Worm (Caenorhabditis elegans): ENCODE data around the gene R05G6.10.

R05G6.10 gene

DNA sequence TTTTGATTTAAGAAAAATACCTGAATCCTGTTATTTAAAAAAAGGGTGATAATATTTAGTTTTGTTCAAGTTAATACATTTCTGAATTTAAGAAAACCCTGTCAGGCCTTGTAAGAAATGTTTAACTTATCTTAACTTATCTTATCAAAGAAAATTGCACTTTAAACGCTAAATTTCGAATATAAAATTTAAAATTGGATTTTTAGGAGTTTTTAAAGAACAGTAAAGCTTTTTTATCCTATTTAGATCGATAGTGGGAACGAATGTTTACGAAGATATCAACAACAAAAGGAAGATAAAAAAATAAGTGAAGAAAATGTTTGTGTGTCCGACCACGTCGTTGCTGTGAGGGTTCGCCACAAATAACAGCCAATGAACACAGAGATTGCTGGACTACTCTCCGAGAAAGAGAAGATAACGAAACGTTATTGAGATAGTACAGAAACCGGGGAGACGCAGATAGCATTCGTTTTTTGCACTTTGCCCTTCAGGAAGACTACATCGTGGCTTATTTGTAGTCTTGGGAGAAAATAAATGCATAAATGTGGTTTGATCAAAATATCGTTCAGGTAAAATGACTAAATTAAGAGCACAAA is 10.7 kb upstream of the R05G6.10 start, which contains the start of gene dif-1 (continued):
- TF ChIP-seq nhr-41 (GFP tag; IDR thresholded peaks at IDR 0.05): no peak
- no peak for TF ChIP-seq sdz-12 (GFP tag; optimal IDR thresholded peaks at IDR 0.05)
- no peak for TF ChIP-seq lim-7 (GFP tag; IDR thresholded peaks at IDR 0.05)

DNA sequence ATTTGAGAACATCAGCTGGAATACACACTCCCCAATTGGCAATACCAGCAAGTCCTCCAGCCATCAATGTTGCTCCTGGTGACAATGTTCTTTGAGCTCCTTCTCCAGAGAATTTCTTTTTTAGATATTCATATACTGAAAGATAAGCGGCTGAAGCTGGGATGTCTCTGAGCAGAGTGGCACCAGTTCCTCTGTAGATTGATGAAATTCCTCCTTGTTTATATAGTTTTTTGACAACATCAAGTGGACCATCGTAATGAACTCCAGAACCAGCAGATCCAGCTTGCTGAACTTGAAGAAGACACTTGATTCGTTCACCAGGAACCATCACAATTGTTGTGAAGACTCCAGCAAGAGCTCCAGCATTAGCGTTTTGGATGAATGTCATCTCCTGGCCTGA is 9.8 kb upstream of the R05G6.10 start:
- TF ChIP-seq unc-62 (GFP tag; optimal IDR thresholded peaks at IDR 0.05 in 1 of 2) (peak in 1 of 2 experiments; percentile 74), unc-62 (tag; optimal IDR thresholded peaks at IDR 0.05) (no peak), fos-1 (tag; optimal IDR thresholded peaks at IDR 0.05) (no peak), aha-1 (tag) (peak; percentile 70)

DNA sequence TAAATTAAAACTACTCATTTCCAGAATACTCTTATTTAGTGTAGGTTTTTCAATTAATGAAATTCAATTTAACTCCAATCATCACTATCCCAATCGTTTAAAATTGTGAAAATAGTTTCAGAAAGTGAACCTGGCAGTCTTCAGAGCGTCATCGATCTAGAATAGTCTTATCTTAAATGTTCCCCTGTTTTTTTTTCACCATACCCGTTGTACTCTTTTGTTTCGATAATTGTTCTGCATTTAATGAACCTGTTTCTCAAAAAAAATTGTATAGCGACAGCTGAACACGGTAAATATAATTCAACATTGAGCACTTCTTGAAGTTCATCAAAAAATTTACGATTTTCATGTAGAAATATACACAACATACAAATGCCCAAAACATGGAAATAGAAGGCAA is 8.9 kb upstream of the R05G6.10 start:
- TF ChIP-seq ztf-11 (tag; optimal IDR thresholded peaks at IDR 0.05) (no peak), lin-1 (GFP tag; IDR thresholded peaks at IDR 0.05) (no peak), ceh-44 (GFP tag; IDR thresholded peaks at IDR 0.05) (no peak), T20F7.1 (GFP tag; optimal IDR thresholded peaks at IDR 0.05) (peak; percentile 30), nhr-28 (tag; optimal IDR thresholded peaks at IDR 0.05) (no peak), unc-62 (GFP tag; optimal IDR thresholded peaks at IDR 0.05 in 1 of 2) (no peak), unc-62 (tag; optimal IDR thresholded peaks at IDR 0.05) (no peak), Y48G9A.11 (GFP tag; IDR thresholded peaks at IDR 0.05) (no peak), zfp-3 (GFP tag; conservative IDR thresholded peaks at IDR 0.05) (0 out of 2 replicates have a peak, but pooled peaks have one; percentile 24), ztf-7 (tag; optimal IDR thresholded peaks at IDR 0.05) (no peak), aha-1 (tag) (peak; percentile 83), hlh-30 (tag; optimal IDR thresholded peaks at IDR 0.05; ENCODE audit: insufficient read depth) (no peak), lin-38 (GFP tag; IDR thresholded peaks at IDR 0.05) (peak; percentile 41), lsy-2 (tag; optimal IDR thresholded peaks at IDR 0.05) (no peak), nhr-6 (tag; optimal IDR thresholded peaks at IDR 0.05) (no peak), daf-16 (GFP tag; optimal IDR thresholded peaks at IDR 0.05) (no peak), daf-16 (tag; optimal IDR thresholded peaks at IDR 0.05) (peak; percentile 30), F44E2.7 (GFP tag; IDR thresholded peaks at IDR 0.05) (no peak), mxl-2 (GFP tag; conservative IDR thresholded peaks at IDR 0.05) (no peak), lim-7 (GFP tag; IDR thresholded peaks at IDR 0.05) (no peak)

DNA sequence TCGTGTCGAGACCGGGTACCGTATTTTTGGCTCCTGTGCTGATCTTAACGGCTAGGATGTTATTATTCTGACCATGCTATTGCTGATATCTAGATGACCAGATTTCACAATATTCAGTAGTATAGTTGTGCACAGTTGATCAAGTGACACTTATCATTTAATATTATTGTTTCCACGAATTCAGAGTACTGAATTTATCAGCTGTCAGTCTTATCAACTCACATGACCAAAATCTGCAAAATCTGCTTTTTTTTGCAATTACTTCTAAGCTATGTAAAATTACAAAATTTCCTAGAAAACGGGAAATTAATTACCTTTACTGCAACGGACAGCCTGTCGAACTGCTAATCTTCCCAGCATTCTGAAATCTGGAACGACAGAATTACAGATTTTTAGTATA is 8.1 kb upstream of the R05G6.10 start, which contains the start of gene pam-1:
Gene pam-1, minus strand, starts transcription at position 368 of the 400 bp plus-strand sequence.
- TF ChIP-seq saeg-2 (GFP tag; IDR thresholded peaks at IDR 0.05) (no peak), pqm-1 (tag; optimal IDR thresholded peaks at IDR 0.05) (no peak), php-3 (GFP tag; IDR thresholded peaks at IDR 0.05) (0 out of 2 replicates have a peak, but pooled peaks have one; percentile 29), hlh-11 (tag; optimal IDR thresholded peaks at IDR 0.05) (peak; percentile 3), snpc-4 (tag; optimal IDR thresholded peaks at IDR 0.05) (no peak), ceh-28 (tag; optimal IDR thresholded peaks at IDR 0.05) (no peak), Y48G9A.11 (GFP tag; IDR thresholded peaks at IDR 0.05) (no peak), daf-16 (GFP tag; optimal IDR thresholded peaks at IDR 0.05) (no peak), daf-16 (tag; optimal IDR thresholded peaks at IDR 0.05) (peak; percentile 64), vab-7 (GFP tag; IDR thresholded peaks at IDR 0.05) (no peak), mdl-1 (tag; optimal IDR thresholded peaks at IDR 0.05) (no peak), snpc-1.2 (GFP tag; IDR thresholded peaks at IDR 0.05) (no peak), hmg-1.1 (GFP tag; IDR thresholded peaks at IDR 0.05) (no peak), hif-1 (tag; optimal IDR thresholded peaks at IDR 0.05) (no peak), lim-7 (GFP tag; IDR thresholded peaks at IDR 0.05) (no peak), dpl-1 (GFP tag; optimal IDR thresholded peaks at IDR 0.05) (no peak), ces-1 (GFP tag; optimal IDR thresholded peaks at IDR 0.05) (no peak), zip-11 (GFP tag; IDR thresholded peaks at IDR 0.05) (no peak), skn-1 (tag; optimal IDR thresholded peaks at IDR 0.05) (no peak), madf-9 (GFP tag; conservative IDR thresholded peaks at IDR 0.05) (no peak), dmd-6 (GFP tag; IDR thresholded peaks at IDR 0.05) (peak; percentile 25; the same call in 1 of the 2 replicates), F49E8.2 (tag; optimal IDR thresholded peaks at IDR 0.05; ENCODE audit: borderline replicate concordance) (peak; percentile 49), duxl-1 (tag; optimal IDR thresholded peaks at IDR 0.05; ENCODE audit: poor library complexity) (no peak), ceh-62 (tag; optimal IDR thresholded peaks at IDR 0.05) (no peak), nhr-42 (GFP tag; IDR thresholded peaks at IDR 0.05) (no peak), nhr-237 (tag; optimal IDR thresholded peaks at IDR 0.05) (no peak), nhr-11 (tag; optimal IDR thresholded peaks at IDR 0.05) (no peak), nhr-111 (GFP tag; optimal IDR thresholded peaks at IDR 0.05) (no peak)
